Worm (Caenorhabditis elegans) whole organism, mixed stage, embryonic: ENCODE data around the gene T21B6.3.

Experiments
- M03D4.4 ChIP-seq: sonication (generic microtip); optimal IDR thresholded peaks from 2 replicates; lab custom pipeline; 2017; ENCODE audit warnings: mild to moderate bottlenecking, missing genetic modification characterization, missing compliant biosample characterization
- elt-3 ChIP-seq: fragments of 150-350 bp; optimal IDR thresholded peaks from 2 replicates; lab custom pipeline; 2014; ENCODE audit warnings: missing biosample characterization, missing genetic modification characterization
- lin-13 ChIP-seq: fragments of 150-350 bp; optimal IDR thresholded peaks from 2 replicates; lab custom pipeline; 2014; ENCODE audit warnings: missing biosample characterization, missing genetic modification characterization
- lsy-2 ChIP-seq: fragments of 150-350 bp; optimal IDR thresholded peaks from 2 replicates; lab custom pipeline; 2014; ENCODE audit warnings: missing biosample characterization, missing genetic modification characterization
- mab-5 ChIP-seq: fragments of 150-350 bp; optimal IDR thresholded peaks from 2 replicates; lab custom pipeline; 2014; ENCODE audit warnings: missing biosample characterization, missing genetic modification characterization
- mep-1 ChIP-seq: fragments of 150-350 bp; optimal IDR thresholded peaks from 2 replicates; lab custom pipeline; 2017; ENCODE audit warnings: missing biosample characterization, missing genetic modification reagents, missing genetic modification characterization, inconsistent platforms
- nhr-237 ChIP-seq: fragments of 150-350 bp; optimal IDR thresholded peaks from 2 replicates; lab custom pipeline; 2014; ENCODE audit warnings: missing biosample characterization, missing genetic modification characterization
- nhr-28 ChIP-seq: fragments of 150-350 bp; optimal IDR thresholded peaks from 2 replicates; lab custom pipeline; 2014; ENCODE audit warnings: missing biosample characterization, missing genetic modification characterization
- sem-2 ChIP-seq: fragments of 200-800 bp; sonication (Bioruptor generic); optimal IDR thresholded peaks from 2 replicates; lab custom pipeline; 2018; ENCODE audit warnings: mild to moderate bottlenecking, missing genetic modification characterization, missing compliant biosample characterization
- snpc-4 ChIP-seq: fragments of 150-350 bp; optimal IDR thresholded peaks from 2 replicates; lab custom pipeline; 2014; ENCODE audit warnings: missing biosample characterization, missing genetic modification characterization

DNA sequence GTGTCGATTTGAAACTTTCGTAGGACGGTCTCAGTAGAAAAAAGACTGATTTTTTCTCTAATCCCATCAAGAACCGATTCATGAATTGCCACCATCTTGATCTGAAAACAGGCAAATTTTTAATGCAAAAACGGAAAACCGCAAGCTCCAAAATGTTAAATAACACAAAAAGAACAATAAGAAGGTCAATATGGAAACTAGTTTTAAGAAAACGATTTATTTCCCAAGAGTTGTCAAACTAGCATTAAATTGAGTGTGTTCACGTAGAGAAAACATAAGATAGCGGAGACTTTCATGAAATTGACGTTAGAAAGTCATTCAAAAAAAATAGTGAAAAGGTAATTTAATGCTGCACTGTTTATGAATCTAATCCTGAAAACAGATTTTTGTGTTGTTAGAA, 34.8 kb downstream of the T21B6.3 start, which contains the start of gene F47B10.9:
- TF ChIP-seq mep-1 (tag; lab: Kevin White, UChicago): no peak
- TF ChIP-seq mab-5 (tag; lab: Kevin White, UChicago): no peak
- no peak for TF ChIP-seq elt-3
- TF ChIP-seq M03D4.4 (tag; lab: Kevin White, UChicago): no peak
- no peak for TF ChIP-seq nhr-237 (tag; lab: Kevin White, UChicago)
- no peak for TF ChIP-seq snpc-4
- no peak for TF ChIP-seq lin-13 (tag; lab: Kevin White, UChicago)
- TF ChIP-seq lsy-2 (tag; lab: Kevin White, UChicago): no peak
- TF ChIP-seq sem-2: no peak
- no peak for TF ChIP-seq nhr-28
